Worm (Caenorhabditis elegans) whole organism, early embryonic: ENCODE data around the gene srj-29.

Experiments used
- B0310.2 ChIP-seq: sonication (generic microtip); optimal IDR thresholded peaks from 2 replicates; lab custom pipeline; 2016; ENCODE audit warnings: mild to moderate bottlenecking, missing genetic modification characterization, missing compliant biosample characterization
- aly-1 ChIP-seq: sonication (generic microtip); optimal IDR thresholded peaks from 2 replicates; lab custom pipeline; 2016; ENCODE audit warnings: missing genetic modification characterization, missing compliant biosample characterization
- ama-1 ChIP-seq: fragments of 150-350 bp; optimal IDR thresholded peaks from 2 replicates; lab custom pipeline; 2014
- hmg-4 ChIP-seq: fragments of 200-800 bp; sonication (Bioruptor generic); optimal IDR thresholded peaks from 2 replicates; lab custom pipeline; 2018; ENCODE audit warnings: mild to moderate bottlenecking, missing genetic modification characterization, missing compliant biosample characterization
- hnd-1 ChIP-seq: sonication (generic microtip); optimal IDR thresholded peaks from 2 replicates; lab custom pipeline; 2016; ENCODE audit warnings: missing genetic modification characterization, missing compliant biosample characterization
- pes-1 ChIP-seq: fragments of 200-800 bp; sonication (Bioruptor generic); IDR thresholded peaks from 2 replicates; pipeline ENCODE4 v1.3.6; 2022; ENCODE audit warnings: missing genetic modification reagents, missing genetic modification characterization, missing compliant biosample characterization
- sea-1 ChIP-seq: fragments of 200-800 bp; sonication (Bioruptor generic); conservative IDR thresholded peaks from 2 replicates; pipeline ENCODE4 v1.3.6; 2022; ENCODE audit warnings: missing genetic modification characterization, missing compliant biosample characterization
- tbx-11 ChIP-seq: fragments of 200-800 bp; sonication (Bioruptor generic); IDR thresholded peaks from 2 replicates; pipeline ENCODE4 v1.3.6; 2022; ENCODE audit warnings: missing genetic modification characterization, missing compliant biosample characterization
- tra-4 ChIP-seq: sonication (generic microtip); optimal IDR thresholded peaks from 2 replicates; lab custom pipeline; 2017; ENCODE audit warnings: missing genetic modification characterization, missing compliant biosample characterization

ce11 chrV:16029237-16029636 lies 46.2 kb upstream of the srj-29 start:
- TF ChIP-seq tra-4 (tag; lab: Kevin White, UChicago) (no peak), ama-1 (lab: Kevin White, UChicago) (no peak), hmg-4 (no peak), pes-1 (GFP tag; lab: Robert Waterston, UW) (no peak), sea-1 (GFP tag; lab: Robert Waterston, UW) (no peak), tbx-11 (GFP tag; lab: Robert Waterston, UW) (no peak), B0310.2 (no peak), hnd-1 (tag; lab: Kevin White, UChicago) (no peak), aly-1 (tag; lab: Kevin White, UChicago) (no peak)
